Worm (Caenorhabditis elegans): ENCODE results near the gene gid-8.

The gid-8 gene

ce11 chrV:1495334-1495733 is 27.8 kb downstream of the gid-8 start, which contains the start of gene C38C3.3:
TSS of gene C38C3.3 (plus strand) at chrV:1495634.
- TF ChIP-seq ceh-28 (tag; optimal IDR thresholded peaks at IDR 0.05) = peak; percentile 15
- TF ChIP-seq ceh-9 (tag; optimal IDR thresholded peaks at IDR 0.05) = no peak

DNA sequence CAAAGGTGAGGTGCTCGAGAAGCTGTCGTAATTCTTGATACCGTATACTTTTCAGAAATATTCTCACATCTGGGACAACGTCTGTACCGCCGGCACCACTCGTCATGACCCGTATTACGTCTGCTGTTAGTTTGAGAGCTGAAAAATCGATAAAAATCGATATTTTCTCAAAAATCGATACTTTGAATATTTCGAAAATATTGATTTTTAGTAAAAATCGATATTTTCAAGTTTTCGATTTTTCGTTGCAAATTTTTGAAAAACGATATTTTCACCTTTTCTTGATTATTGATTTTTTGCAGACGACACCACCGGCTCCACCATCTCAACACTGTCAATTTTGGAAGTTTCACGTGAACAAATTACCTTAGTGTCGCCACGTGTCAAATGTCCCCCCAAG is 28.2 kb downstream of the gid-8 start:
- TF ChIP-seq ceh-28 (tag; optimal IDR thresholded peaks at IDR 0.05) (peak; percentile 89), sea-2 (GFP tag; optimal IDR thresholded peaks at IDR 0.05) (no peak)

DNA sequence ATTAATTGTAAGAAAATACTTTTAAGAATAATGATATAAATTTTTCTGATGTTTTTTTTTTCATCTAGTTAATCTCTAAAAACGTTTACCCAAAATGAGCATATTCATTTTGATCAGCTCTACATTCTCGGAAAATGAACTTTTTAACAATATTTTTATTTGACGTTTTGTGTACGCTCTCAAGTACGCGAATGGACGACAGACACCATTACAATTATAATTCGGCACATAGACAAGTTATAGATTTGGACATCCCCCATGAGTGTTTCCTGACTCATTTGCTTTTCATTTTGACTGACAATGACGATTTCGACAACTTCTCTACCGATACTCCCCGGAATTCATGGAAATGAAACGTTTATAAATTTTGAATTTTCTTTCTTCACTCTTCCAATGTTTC is 31.6 kb downstream of the gid-8 start, which contains the start of gene sru-27:
Gene sru-27, plus strand, starts transcription at position 301 of the 400 bp plus-strand sequence.
- TF ChIP-seq zag-1 (tag; optimal IDR thresholded peaks at IDR 0.05) = no peak

DNA sequence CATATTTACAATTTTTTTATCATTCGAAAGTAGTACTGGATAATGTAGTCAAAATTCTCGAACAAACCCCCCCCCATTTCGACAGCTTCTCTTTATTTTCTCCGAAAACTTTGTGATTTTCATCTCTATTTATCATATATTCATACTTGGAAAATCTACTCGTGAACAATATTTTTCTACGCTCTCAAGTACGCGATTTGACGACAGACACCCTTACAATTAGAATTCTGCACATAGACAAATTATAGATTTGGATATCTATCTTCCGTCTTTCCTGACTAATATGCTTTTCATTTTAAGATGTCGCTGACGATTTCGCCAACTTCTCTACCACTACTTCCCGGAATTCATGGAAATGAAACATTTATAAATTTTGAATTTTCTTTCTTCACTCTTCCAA is 38.5 kb downstream of the gid-8 start, which contains the start of gene sru-28:
Gene sru-28, plus strand, starts transcription at position 301 of the 400 bp plus-strand sequence.
- TF ChIP-seq ama-1 (optimal IDR thresholded peaks at IDR 0.05) = no peak

ce11 chrV:1511537-1511936 is 44.0 kb downstream of the gid-8 start, which contains the start of gene nhr-260:
TSS of gene nhr-260 (minus strand) at chrV:1511637.
- no peak for TF ChIP-seq nhr-76 (tag; optimal IDR thresholded peaks at IDR 0.05)

Measured in whole organism, L3 larva.